Worm (Caenorhabditis elegans) whole organism, L4 larva: ENCODE measurements around the gene C54D10.4.

Experiments used
- F26F4.8 ChIP-seq: fragments of 200-800 bp; sonication (Bioruptor generic); conservative IDR thresholded peaks from 2 replicates; pipeline ENCODE4 v1.3.6; 2022; ENCODE audit warnings: missing genetic modification characterization, missing compliant biosample characterization
- F44E2.7 ChIP-seq: fragments of 200-800 bp; sonication (Bioruptor generic); IDR thresholded peaks from 2 replicates; pipeline ENCODE4 v2.1.2; 2022; ENCODE audit warnings: missing genetic modification characterization, missing compliant biosample characterization
- T20F7.1 ChIP-seq: fragments of 200-800 bp; sonication (Bioruptor generic); optimal IDR thresholded peaks from 2 replicates; lab custom pipeline; 2018; ENCODE audit warnings: mild to moderate bottlenecking, missing genetic modification characterization, missing compliant biosample characterization
- ZK337.2 ChIP-seq: fragments of 200-800 bp; sonication (Bioruptor generic); IDR thresholded peaks from 2 replicates; pipeline ENCODE4 v1.3.6; 2022; ENCODE audit warnings: missing genetic modification reagents, missing genetic modification characterization, missing compliant biosample characterization
- ceh-32 ChIP-seq: sonication (generic microtip); optimal IDR thresholded peaks from 2 replicates; lab custom pipeline; 2016; ENCODE audit warnings: mild to moderate bottlenecking, missing genetic modification characterization, missing compliant biosample characterization; ENCODE audit not compliant: poor library complexity
- ceh-62 ChIP-seq: sonication (generic microtip); optimal IDR thresholded peaks from 2 replicates; lab custom pipeline; 2017; ENCODE audit warnings: missing biosample characterization, missing genetic modification characterization
- ces-1 ChIP-seq: fragments of 150-350 bp; sonication (generic microtip); optimal IDR thresholded peaks from 4 replicates; lab custom pipeline; 2014; ENCODE audit warnings: missing biosample characterization, missing genetic modification reagents, missing genetic modification characterization
- daf-16 ChIP-seq, 3 experiments: sonication (generic microtip); optimal IDR thresholded peaks; 2 replicates each; lab custom pipeline; 2016 to 2017; ENCODE audit warnings: missing genetic modification characterization in 3 of 3, missing genetic modification reagents in 3 of 3, mild to moderate bottlenecking in 2 of 3, missing compliant biosample characterization in 2 of 3, missing biosample characterization in 1 of 3, moderate library complexity in 1 of 3
- dmd-6 ChIP-seq: fragments of 200-800 bp; sonication (Bioruptor generic); IDR thresholded peaks from 2 replicates; pipeline ENCODE4 v1.3.6; 2022; ENCODE audit warnings: missing genetic modification reagents, missing genetic modification characterization, missing compliant biosample characterization
- dve-1 ChIP-seq: sonication (generic microtip); optimal IDR thresholded peaks from 2 replicates; lab custom pipeline; 2017; ENCODE audit warnings: antibody characterized with exemption, mild to moderate bottlenecking, missing genetic modification characterization, missing compliant biosample characterization; ENCODE audit not compliant: insufficient read depth
- hlh-11 ChIP-seq: fragments of 200-800 bp; sonication (Bioruptor generic); optimal IDR thresholded peaks from 2 replicates; lab custom pipeline; 2018; ENCODE audit warnings: mild to moderate bottlenecking, missing genetic modification characterization, missing compliant biosample characterization
- hlh-30 ChIP-seq: sonication (generic microtip); optimal IDR thresholded peaks from 2 replicates; lab custom pipeline; 2017; ENCODE audit warnings: antibody characterized with exemption, mild to moderate bottlenecking, missing genetic modification characterization, missing compliant biosample characterization; ENCODE audit not compliant: insufficient read depth
- hmg-1.1 ChIP-seq: fragments of 200-800 bp; sonication (Bioruptor generic); IDR thresholded peaks from 2 replicates; pipeline ENCODE4 v1.3.6; 2022; ENCODE audit warnings: missing genetic modification reagents, missing genetic modification characterization, missing compliant biosample characterization
- jun-1 ChIP-seq: fragments of 150-350 bp; optimal IDR thresholded peaks from 2 replicates; lab custom pipeline; 2014; ENCODE audit warnings: missing biosample characterization, missing genetic modification reagents, missing genetic modification characterization
- lin-15B ChIP-seq: fragments of 150-350 bp; sonication (generic microtip); optimal IDR thresholded peaks from 3 replicates; lab custom pipeline; 2014; ENCODE audit warnings: missing biosample characterization, missing genetic modification characterization
- lin-38 ChIP-seq: fragments of 200-800 bp; sonication (Bioruptor generic); IDR thresholded peaks from 2 replicates; pipeline ENCODE4 v1.3.6; 2022; ENCODE audit warnings: missing genetic modification reagents, missing genetic modification characterization, missing compliant biosample characterization
- lin-39 ChIP-seq: fragments of 150-350 bp; optimal IDR thresholded peaks from 2 replicates; lab custom pipeline; 2014; ENCODE audit warnings: missing biosample characterization, missing genetic modification reagents, missing genetic modification characterization
- mdl-1 ChIP-seq, 2 experiments: fragments of 150-350 bp in 1 of 2; sonication (generic microtip) in 1 of 2; optimal IDR thresholded peaks; 2 replicates each; lab custom pipeline; 2014 to 2017; ENCODE audit warnings: missing biosample characterization in 2 of 2, missing genetic modification characterization in 2 of 2
- mep-1 ChIP-seq: fragments of 150-350 bp; sonication (generic microtip); optimal IDR thresholded peaks from 3 replicates; lab custom pipeline; 2014; ENCODE audit warnings: missing biosample characterization, missing genetic modification characterization
- nhr-102 ChIP-seq: sonication (generic microtip); optimal IDR thresholded peaks from 2 replicates; lab custom pipeline; 2016; ENCODE audit warnings: mild to moderate bottlenecking, missing genetic modification characterization, moderate library complexity, missing compliant biosample characterization
- nhr-111 ChIP-seq: fragments of 200-800 bp; sonication (Bioruptor generic); optimal IDR thresholded peaks from 2 replicates; lab custom pipeline; 2018; ENCODE audit warnings: mild to moderate bottlenecking, missing genetic modification characterization, missing compliant biosample characterization
- nhr-28 ChIP-seq: fragments of 150-350 bp; optimal IDR thresholded peaks from 2 replicates; lab custom pipeline; 2014; ENCODE audit warnings: missing biosample characterization, missing genetic modification characterization
- nhr-42 ChIP-seq: fragments of 200-800 bp; sonication (Bioruptor generic); IDR thresholded peaks from 2 replicates; pipeline ENCODE4 v1.3.6; 2022; ENCODE audit warnings: missing genetic modification characterization, missing compliant biosample characterization
- nhr-48 ChIP-seq: sonication (generic microtip); optimal IDR thresholded peaks from 2 replicates; lab custom pipeline; 2016; ENCODE audit warnings: mild to moderate bottlenecking, missing genetic modification characterization, missing compliant biosample characterization
- nhr-6 ChIP-seq: fragments of 150-350 bp; optimal IDR thresholded peaks from 2 replicates; lab custom pipeline; 2014; ENCODE audit warnings: missing biosample characterization, missing genetic modification characterization
- nhr-77 ChIP-seq: fragments of 150-350 bp; optimal IDR thresholded peaks from 2 replicates; lab custom pipeline; 2014; ENCODE audit warnings: missing biosample characterization, missing genetic modification characterization
- pqm-1 ChIP-seq: sonication (generic microtip); optimal IDR thresholded peaks from 2 replicates; lab custom pipeline; 2017; ENCODE audit warnings: missing biosample characterization, missing genetic modification characterization
- rbr-2 ChIP-seq: sonication (generic microtip); optimal IDR thresholded peaks from 2 replicates; lab custom pipeline; 2016; ENCODE audit warnings: missing genotype, missing genetic modification characterization, missing compliant biosample characterization
- set-16 ChIP-seq: fragments of 200-800 bp; sonication (Bioruptor generic); IDR thresholded peaks from 2 replicates; pipeline ENCODE4 v1.3.6; 2022; ENCODE audit warnings: missing genetic modification reagents, missing genetic modification characterization, missing compliant biosample characterization
- snpc-4 ChIP-seq: fragments of 150-350 bp; optimal IDR thresholded peaks from 2 replicates; lab custom pipeline; 2014; ENCODE audit warnings: missing biosample characterization, missing genetic modification characterization
- spr-1 ChIP-seq: sonication (generic microtip); optimal IDR thresholded peaks from 2 replicates; lab custom pipeline; 2016; ENCODE audit warnings: mild to moderate bottlenecking, missing genetic modification characterization, missing compliant biosample characterization
- unc-62 ChIP-seq, 3 experiments: fragments of 150-350 bp in 1 of 3; sonication (generic microtip); optimal IDR thresholded peaks in 2 of 3; peaks in 1 of 3; 1 replicate in 1 of 3; 2 replicates in 2 of 3; lab custom pipeline; 2014 to 2017; ENCODE audit warnings: missing biosample characterization in 3 of 3, missing genetic modification characterization in 3 of 3, missing genetic modification reagents in 3 of 3, missing genotype in 1 of 3
- zfp-2 ChIP-seq: sonication (generic microtip); optimal IDR thresholded peaks from 2 replicates; lab custom pipeline; 2016; ENCODE audit warnings: mild to moderate bottlenecking, missing genetic modification characterization, missing compliant biosample characterization
- zip-2 ChIP-seq: fragments of 150-350 bp; optimal IDR thresholded peaks from 2 replicates; lab custom pipeline; 2014; ENCODE audit warnings: missing biosample characterization, missing genetic modification characterization
- ztf-7 ChIP-seq: fragments of 150-350 bp; optimal IDR thresholded peaks from 2 replicates; lab custom pipeline; 2014; ENCODE audit warnings: missing biosample characterization, missing genetic modification characterization

C54D10.4 gene

ce11 chrV:12417277-12417676 is 3.5 kb downstream of the C54D10.4 start, which contains the start of gene cdr-3:
Gene cdr-3 (minus strand): TSS chrV:12417377.
- TF ChIP-seq ceh-62 (tag; lab: Kevin White, UChicago) (no peak), nhr-42 (GFP tag; lab: Robert Waterston, UW) (no peak), mep-1 (tag; lab: Kevin White, UChicago) (no peak), F44E2.7 (GFP tag; lab: Robert Waterston, UW) (no peak), nhr-111 (GFP tag; lab: Kevin White, UChicago) (no peak), ztf-7 (tag; lab: Kevin White, UChicago) (no peak), ZK337.2 (GFP tag; lab: Robert Waterston, UW) (no peak), lin-15B (no peak), ces-1 (GFP tag; lab: Kevin White, UChicago) (no peak), ceh-32 (no peak), jun-1 (tag; lab: Kevin White, UChicago) (no peak), lin-39 (tag; lab: Kevin White, UChicago) (no peak), snpc-4 (tag; lab: Kevin White, UChicago) (no peak)
- TF ChIP-seq, all 104 proteins: peak for 0

ce11 chrV:12415656-12416055 is 5.1 kb downstream of the C54D10.4 start, which contains the start of gene cdr-2:
Gene cdr-2 (minus strand): TSS chrV:12415709.
- TF ChIP-seq nhr-77 (tag; lab: Kevin White, UChicago) = peak; percentile 23
- peak; percentile 70 for TF ChIP-seq nhr-28 (tag; lab: Kevin White, UChicago)
- no peak for TF ChIP-seq nhr-42 (GFP tag; lab: Robert Waterston, UW)
- peak; percentile 77 for TF ChIP-seq dmd-6 (GFP tag; lab: Robert Waterston, UW)
- peak; percentile 47 for TF ChIP-seq dve-1 (tag; lab: Kevin White, UChicago)
- no peak for TF ChIP-seq daf-16 (GFP tag; optimal IDR thresholded peaks at IDR 0.05; lab: Kevin White, UChicago)
- TF ChIP-seq daf-16 (tag; optimal IDR thresholded peaks at IDR 0.05; lab: Kevin White, UChicago) = peak; percentile 63
- no peak for TF ChIP-seq F26F4.8
- TF ChIP-seq pqm-1 (tag; lab: Kevin White, UChicago) = peak; percentile 61

ce11 chrV:12414362-12414761 is 6.4 kb downstream of the C54D10.4 start:
- peak; percentile 16 for TF ChIP-seq nhr-28 (tag; lab: Kevin White, UChicago)
- TF ChIP-seq dve-1 (tag; lab: Kevin White, UChicago) = peak; percentile 26
- TF ChIP-seq pqm-1 (tag; lab: Kevin White, UChicago) = peak; percentile 55
- no peak for TF ChIP-seq rbr-2
- no peak for TF ChIP-seq daf-16 (GFP tag; optimal IDR thresholded peaks at IDR 0.05; lab: Kevin White, UChicago)
- TF ChIP-seq daf-16 (tag; optimal IDR thresholded peaks at IDR 0.05; lab: Kevin White, UChicago) = peak; percentile 65
- no peak for TF ChIP-seq lin-38 (GFP tag; lab: Robert Waterston, UW)

ce11 chrV:12413651-12414114 is 7.1 kb downstream of the C54D10.4 start, which contains the start of gene cdr-6:
Gene cdr-6 (minus strand): TSS chrV:12413701.
- TF ChIP-seq mdl-1 (tag; optimal IDR thresholded peaks at IDR 0.05; lab: Kevin White, UChicago) (peak in 1 of 2 experiments; percentile 24), nhr-102 (peak; percentile 34), nhr-6 (tag; lab: Kevin White, UChicago) (peak; percentile 52), zip-2 (tag; lab: Kevin White, UChicago) (no peak), nhr-48 (tag; lab: Kevin White, UChicago) (peak; percentile 13), hlh-11 (tag; lab: Kevin White, UChicago) (peak; percentile 26), dve-1 (tag; lab: Kevin White, UChicago) (peak; percentile 45), T20F7.1 (GFP tag; lab: Kevin White, UChicago) (peak; percentile 18), zfp-2 (tag; lab: Kevin White, UChicago) (no peak), dmd-6 (GFP tag; lab: Robert Waterston, UW) (peak; percentile 51), mep-1 (tag; lab: Kevin White, UChicago) (peak; percentile 12), unc-62 (GFP tag; optimal IDR thresholded peaks at IDR 0.05 in 1 of 2; lab: Kevin White, UChicago) (peak in 1 of 2 experiments; percentile 83), unc-62 (tag; optimal IDR thresholded peaks at IDR 0.05; lab: Kevin White, UChicago) (no peak), hlh-30 (tag; lab: Kevin White, UChicago) (peak; percentile 17), spr-1 (tag; lab: Kevin White, UChicago) (no peak), nhr-28 (tag; lab: Kevin White, UChicago) (peak; percentile 77), daf-16 (GFP tag; optimal IDR thresholded peaks at IDR 0.05; lab: Kevin White, UChicago) (no peak), daf-16 (tag; optimal IDR thresholded peaks at IDR 0.05; lab: Kevin White, UChicago) (peak; percentile 79), hmg-1.1 (0 out of 2 replicates have a peak, but pooled peaks have one; percentile 10), set-16 (GFP tag; lab: Robert Waterston, UW) (no peak)
